Worm (Caenorhabditis elegans) whole organism, young adult: ENCODE measurements around the gene nhr-103.

ENCODE experiments used
- Y95B8A.8 ChIP-seq: fragments of 200-800 bp; sonication (Bioruptor generic); IDR thresholded peaks from 2 replicates; pipeline ENCODE4 v1.3.6; 2022; ENCODE audit warnings: missing genetic modification reagents, missing genetic modification characterization, missing compliant biosample characterization
- akir-1 ChIP-seq: fragments of 200-800 bp; sonication (Bioruptor generic); optimal IDR thresholded peaks from 2 replicates; lab custom pipeline; 2018; ENCODE audit warnings: mild to moderate bottlenecking, missing genetic modification characterization, moderate library complexity, missing compliant biosample characterization
- ama-1 ChIP-seq, 3 experiments: fragments of 150-350 bp in 1 of 3; sonication (generic microtip) in 2 of 3; optimal IDR thresholded peaks; 2 replicates each; lab custom pipeline; 2014 to 2018; ENCODE audit warnings: missing biosample characterization in 2 of 3, missing genetic modification characterization in 2 of 3, missing genetic modification reagents in 2 of 3
- attf-5 ChIP-seq: fragments of 200-800 bp; sonication (Bioruptor generic); optimal IDR thresholded peaks from 2 replicates; lab custom pipeline; 2018; ENCODE audit warnings: mild to moderate bottlenecking, missing genetic modification characterization, missing compliant biosample characterization
- bed-1 ChIP-seq: fragments of 200-800 bp; sonication (Bioruptor generic); IDR thresholded peaks from 2 replicates; pipeline ENCODE4 v1.3.6; 2022; ENCODE audit warnings: missing genetic modification reagents, missing genetic modification characterization, missing compliant biosample characterization
- ceh-100 ChIP-seq: fragments of 200-800 bp; sonication (Bioruptor generic); IDR thresholded peaks from 2 replicates; pipeline ENCODE4 v1.3.6; 2022; ENCODE audit warnings: missing genetic modification reagents, missing genetic modification characterization, missing compliant biosample characterization
- ceh-27 ChIP-seq: fragments of 200-800 bp; sonication (Bioruptor generic); optimal IDR thresholded peaks from 2 replicates; lab custom pipeline; 2018; ENCODE audit warnings: mild to moderate bottlenecking, missing genetic modification characterization, moderate library complexity, missing compliant biosample characterization
- lir-1 ChIP-seq: fragments of 200-800 bp; sonication (Bioruptor generic); conservative IDR thresholded peaks from 2 replicates; pipeline ENCODE4 v1.3.6; 2022; ENCODE audit warnings: missing genetic modification reagents, missing genetic modification characterization, missing compliant biosample characterization
- pha-4 ChIP-seq: fragments of 150-350 bp; sonication (generic microtip); optimal IDR thresholded peaks from 2 replicates; lab custom pipeline; 2014; ENCODE audit warnings: missing biosample characterization, missing genetic modification reagents, missing genetic modification characterization
- unc-62 ChIP-seq: fragments of 150-350 bp; optimal IDR thresholded peaks from 2 replicates; lab custom pipeline; 2014; ENCODE audit warnings: missing biosample characterization, missing genetic modification reagents, missing genetic modification characterization
- ztf-18 ChIP-seq: sonication (generic microtip); optimal IDR thresholded peaks from 2 replicates; lab custom pipeline; 2016; ENCODE audit warnings: missing genotype, mild to moderate bottlenecking, missing genetic modification characterization, missing compliant biosample characterization

DNA sequence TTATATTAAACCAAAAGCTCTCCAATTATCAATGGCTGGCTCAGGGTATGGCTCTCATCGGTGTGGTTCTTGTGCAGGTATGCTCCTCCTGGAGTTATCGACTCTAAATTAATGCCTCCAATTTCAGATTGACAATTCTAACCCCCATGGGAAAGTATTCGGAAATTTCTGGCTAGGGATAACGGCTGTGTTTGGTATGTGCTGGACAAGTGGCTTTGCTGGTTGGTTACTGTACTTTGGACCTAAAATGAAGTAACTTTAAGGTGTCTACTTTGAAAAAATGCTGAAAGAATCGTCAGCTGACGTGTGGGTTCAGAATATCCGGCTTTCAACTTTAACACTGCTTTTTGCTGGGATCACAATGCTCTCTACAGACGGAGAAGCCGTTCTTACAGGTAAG is 8.3 kb upstream of the nhr-103 start:
- TF ChIP-seq unc-62 (GFP tag; lab: Kevin White, UChicago) (no peak), Y95B8A.8 (GFP tag; lab: Robert Waterston, UW) (no peak), bed-1 (GFP tag; lab: Robert Waterston, UW) (no peak), attf-5 (no peak), ztf-18 (tag; lab: Kevin White, UChicago) (no peak), ceh-27 (GFP tag; lab: Kevin White, UChicago) (no peak), pha-4 (tag; lab: Kevin White, UChicago) (no peak), ama-1 (optimal IDR thresholded peaks at IDR 0.05; lab: Kevin White, UChicago) (no peak), ama-1 (GFP tag; optimal IDR thresholded peaks at IDR 0.05; lab: Kevin White, UChicago) (no peak), ceh-100 (GFP tag; lab: Robert Waterston, UW) (no peak), lir-1 (GFP tag; lab: Robert Waterston, UW) (no peak), akir-1 (GFP tag; lab: Kevin White, UChicago) (no peak)
